Worm (Caenorhabditis elegans): Measurements from ENCODE around the gene arrd-2.

Gene arrd-2

DNA sequence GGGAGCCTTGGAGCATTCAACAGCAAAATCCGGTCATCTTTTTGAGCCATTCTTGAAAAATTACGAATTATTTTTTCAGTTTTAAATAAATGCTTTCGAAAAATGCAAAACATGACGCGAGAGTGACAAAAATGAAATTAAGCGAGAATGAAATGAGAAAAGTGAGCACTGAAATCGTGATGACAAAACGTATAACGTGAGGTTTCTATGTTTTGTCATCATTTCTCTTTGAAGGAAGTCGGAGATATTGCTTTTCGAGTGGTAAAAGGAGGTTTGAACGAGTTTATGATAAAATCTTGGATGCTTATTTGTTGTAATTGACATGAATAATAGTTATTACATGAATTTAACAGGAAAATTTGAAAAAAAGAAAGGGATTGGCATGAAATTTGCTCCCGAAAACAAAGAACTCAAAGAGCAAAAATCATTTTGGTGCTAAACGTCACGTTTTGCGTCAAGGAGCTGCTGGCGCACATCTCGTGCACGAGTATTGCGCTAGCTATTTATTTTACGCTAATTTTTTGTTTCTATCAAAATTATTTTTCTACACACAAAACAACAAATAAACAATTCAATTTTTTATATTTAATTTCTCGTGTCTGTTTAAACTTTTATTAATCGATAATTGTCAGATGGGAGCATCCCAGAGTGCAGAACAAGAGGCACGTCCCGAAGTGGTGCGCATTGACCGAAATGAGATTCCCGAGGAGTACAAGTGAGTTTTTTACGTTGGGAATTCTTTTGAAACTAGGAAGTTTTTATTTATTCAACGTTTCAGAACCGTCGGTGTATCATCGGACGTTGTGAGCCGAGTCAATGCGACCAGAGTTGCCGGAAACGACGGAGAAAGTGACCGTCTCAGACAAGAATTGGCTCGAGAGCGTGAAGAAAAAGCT is 9.1 kb downstream of the arrd-2 start, which contains the start of the genes gss-1 and chch-3 (continued):
- TF ChIP-seq eyg-1 (tag; optimal IDR thresholded peaks at IDR 0.05): no peak
- no peak for TF ChIP-seq pax-1 (tag; optimal IDR thresholded peaks at IDR 0.05)
- TF ChIP-seq hlh-8 (tag; optimal IDR thresholded peaks at IDR 0.05): no peak
- TF ChIP-seq npax-4 (tag; optimal IDR thresholded peaks at IDR 0.05): no peak
- peak; percentile 16 for TF ChIP-seq ceh-2 (tag; optimal IDR thresholded peaks at IDR 0.05)
- no peak for TF ChIP-seq ceh-24 (tag; optimal IDR thresholded peaks at IDR 0.05)
- no peak for TF ChIP-seq hlh-6 (tag; optimal IDR thresholded peaks at IDR 0.05)
- TF ChIP-seq mec-3 (tag; optimal IDR thresholded peaks at IDR 0.05; ENCODE audit: borderline replicate concordance): no peak
- no peak for TF ChIP-seq ceh-6 (GFP tag; optimal IDR thresholded peaks at IDR 0.05)
- TF ChIP-seq unc-3 (GFP tag; conservative IDR thresholded peaks at IDR 0.05): 0 out of 2 replicates have a peak, but pooled peaks have one; percentile 14
- no peak for TF ChIP-seq unc-3 (tag; optimal IDR thresholded peaks at IDR 0.05)
- TF ChIP-seq lim-6 (tag; optimal IDR thresholded peaks at IDR 0.05): no peak
- TF ChIP-seq unc-42 (tag; optimal IDR thresholded peaks at IDR 0.05): peak; percentile 36
- no peak for TF ChIP-seq syd-9 (tag; optimal IDR thresholded peaks at IDR 0.05)
- peak; percentile 3 for TF ChIP-seq tbx-2 (tag; optimal IDR thresholded peaks at IDR 0.05)
- TF ChIP-seq gmeb-2 (tag; optimal IDR thresholded peaks at IDR 0.05): no peak
- no peak for TF ChIP-seq hlh-30 (tag; optimal IDR thresholded peaks at IDR 0.05; ENCODE audit: insufficient read depth)
- no peak for TF ChIP-seq pha-2 (tag; optimal IDR thresholded peaks at IDR 0.05)
- no peak for TF ChIP-seq tbx-7 (tag; optimal IDR thresholded peaks at IDR 0.05)
- TF ChIP-seq ceh-22 (tag; optimal IDR thresholded peaks at IDR 0.05): no peak
- peak; percentile 33 for TF ChIP-seq ceh-14 (tag; optimal IDR thresholded peaks at IDR 0.05)

DNA sequence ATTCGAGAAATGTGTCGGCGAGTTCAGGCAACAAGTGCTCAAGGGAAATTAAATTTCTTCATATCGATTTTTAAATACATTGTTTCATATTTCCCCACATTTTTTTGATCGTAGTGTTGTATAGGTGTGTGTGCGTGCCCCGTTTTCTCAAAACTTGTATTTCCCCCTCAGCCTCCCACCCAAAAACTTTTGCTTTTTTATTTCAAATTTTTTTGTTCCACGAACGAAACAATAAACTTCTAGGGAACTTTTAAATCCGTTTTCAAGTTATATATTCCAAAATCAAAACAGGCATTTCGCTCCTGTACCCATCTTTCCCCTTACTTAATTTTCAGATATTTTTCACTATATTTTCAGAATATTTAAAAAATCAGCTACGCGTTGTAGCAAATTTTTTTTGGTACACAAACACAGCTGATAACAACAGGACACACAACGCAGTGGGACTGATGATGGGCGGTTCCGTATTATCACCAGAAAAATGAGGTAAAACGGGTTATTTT is 10.5 kb downstream of the arrd-2 start, which contains the start of the genes M176.4 and M176.16:
Gene M176.4, plus strand, starts transcription at position 301 of the 503 bp plus-strand sequence.
Gene M176.16, plus strand, starts transcription at position 453 of the 503 bp plus-strand sequence.
- peak; percentile 22 for TF ChIP-seq elt-2 (tag; optimal IDR thresholded peaks at IDR 0.05)
- no peak for TF ChIP-seq unc-3 (GFP tag; conservative IDR thresholded peaks at IDR 0.05)
- TF ChIP-seq unc-3 (tag; optimal IDR thresholded peaks at IDR 0.05): no peak

DNA sequence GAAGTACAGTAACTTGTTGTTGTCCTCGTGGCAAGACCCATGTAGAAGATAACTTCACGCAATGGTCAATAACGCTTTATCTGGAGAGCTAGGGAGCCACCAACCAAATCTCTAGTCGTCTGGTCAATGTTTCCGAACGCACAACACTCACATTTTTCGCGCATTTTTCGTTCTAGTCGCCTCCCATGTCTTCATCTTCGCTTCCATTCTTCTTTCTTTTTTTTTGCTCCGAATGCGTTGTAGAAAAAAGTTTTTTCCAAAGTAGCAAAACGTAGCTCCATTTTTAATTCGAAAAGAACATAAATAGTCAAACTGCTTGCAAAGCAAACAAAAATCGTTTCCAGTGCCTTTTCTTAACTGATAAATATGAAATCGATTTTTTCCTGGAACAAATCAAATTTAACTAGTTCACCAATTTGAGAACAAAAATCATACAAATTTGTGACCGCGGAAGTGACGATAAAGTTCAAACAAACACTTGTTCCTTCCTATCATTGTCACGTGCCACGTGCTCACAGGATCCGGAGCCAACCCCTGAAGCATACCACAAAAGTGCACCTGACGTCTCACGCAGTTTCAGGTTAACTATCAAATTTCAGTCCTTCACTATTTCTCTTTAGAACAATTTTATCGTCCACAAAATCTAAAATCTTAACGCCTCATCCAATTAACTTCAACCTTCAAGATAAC is 11.4 kb downstream of the arrd-2 start:
- TF ChIP-seq unc-55 (GFP tag; optimal IDR thresholded peaks at IDR 0.05) (no peak), che-1 (tag; optimal IDR thresholded peaks at IDR 0.05) (no peak), ttx-3 (tag; optimal IDR thresholded peaks at IDR 0.05) (no peak), pag-3 (tag; optimal IDR thresholded peaks at IDR 0.05; ENCODE audit: borderline replicate concordance) (no peak), Y22D7AL.16 (tag; optimal IDR thresholded peaks at IDR 0.05) (no peak), sox-2 (GFP tag; IDR thresholded peaks at IDR 0.05) (no peak), fax-1 (tag; optimal IDR thresholded peaks at IDR 0.05) (no peak), ceh-14 (tag; optimal IDR thresholded peaks at IDR 0.05) (no peak), ceh-34 (tag; optimal IDR thresholded peaks at IDR 0.05) (no peak), pax-1 (tag; optimal IDR thresholded peaks at IDR 0.05) (no peak), pat-9 (tag; optimal IDR thresholded peaks at IDR 0.05) (no peak), hlh-15 (tag; optimal IDR thresholded peaks at IDR 0.05) (no peak), dve-1 (tag; optimal IDR thresholded peaks at IDR 0.05) (no peak), T23F11.4 (GFP tag; optimal IDR thresholded peaks at IDR 0.05) (no peak), unc-3 (GFP tag; conservative IDR thresholded peaks at IDR 0.05) (no peak), unc-3 (tag; optimal IDR thresholded peaks at IDR 0.05) (no peak), ceh-9 (tag; optimal IDR thresholded peaks at IDR 0.05) (no peak)
